Fruit fly (Drosophila melanogaster): ENCODE results near the gene CG42353.

The CG42353 gene

DNA sequence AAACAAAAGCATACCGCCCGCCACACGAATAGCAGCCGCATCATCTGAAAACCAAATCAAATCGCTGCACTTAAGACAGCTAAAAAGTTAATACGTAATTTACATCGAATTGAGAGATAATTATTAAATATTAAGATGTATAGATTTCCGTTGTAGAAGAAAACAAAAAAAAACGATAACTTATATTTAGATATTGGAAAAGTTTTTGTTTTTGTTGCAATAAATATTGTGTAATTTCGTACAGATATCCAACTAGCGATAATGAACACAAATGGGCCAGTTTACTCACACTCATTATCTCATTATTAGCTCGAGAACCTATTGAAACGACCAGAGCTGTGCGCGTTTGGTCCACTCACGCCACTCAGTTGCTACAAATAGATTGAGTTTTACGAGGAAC lies 35.9 kb upstream of the CG42353 start (continued):
- no peak for TF ChIP-seq CG9876 (GFP tag; optimal IDR thresholded peaks at IDR 0.05)
- peak; percentile 69 for TF ChIP-seq Meics (GFP tag; optimal IDR thresholded peaks at IDR 0.05)
- TF ChIP-seq aop (GFP tag; IDR thresholded peaks at IDR 0.05): no peak
- peak; percentile 20 to 60 for TF ChIP-seq dpn (GFP tag; optimal IDR thresholded peaks at IDR 0.05)
- TF ChIP-seq Doc3 (GFP tag; IDR thresholded peaks at IDR 0.05; ENCODE audit: partially characterized antibody): no peak
- TF ChIP-seq CG30403 (GFP tag; optimal IDR thresholded peaks at IDR 0.05): peak; percentile 72
- peak; percentile 22; the same call in 1 of the 2 replicates for TF ChIP-seq CG4404 (GFP tag; IDR thresholded peaks at IDR 0.05)
- TF ChIP-seq CG13624 (GFP tag; optimal IDR thresholded peaks at IDR 0.05): peak; percentile 5
- TF ChIP-seq CG1602 (GFP tag; optimal IDR thresholded peaks at IDR 0.05): peak; percentile 59
- peak; percentile 28; the same call in 1 of the 3 replicates for TF ChIP-seq Aef1 (GFP tag; IDR thresholded peaks at IDR 0.05)
- TF ChIP-seq CG3995 (GFP tag; optimal IDR thresholded peaks at IDR 0.05): no peak
- TF ChIP-seq CG31441 (GFP tag; IDR thresholded peaks at IDR 0.05): peak; percentile 84
- no peak for TF ChIP-seq CG6791 (GFP tag; IDR thresholded peaks at IDR 0.05; ENCODE audit: partially characterized antibody)
- TF ChIP-seq eve (GFP tag; optimal IDR thresholded peaks at IDR 0.05): peak in 1 of 2 experiments; percentile 90
- no peak for TF ChIP-seq hth (optimal IDR thresholded peaks at IDR 0.05)
- TF ChIP-seq CG30431 (GFP tag; optimal IDR thresholded peaks at IDR 0.05): peak; percentile 54
- TF ChIP-seq Pdp1 (GFP tag; optimal IDR thresholded peaks at IDR 0.05): peak; percentile 36 to 46
- TF ChIP-seq CG1603 (tag; optimal IDR thresholded peaks at IDR 0.05): no peak
- TF ChIP-seq Sry-β (GFP tag; optimal IDR thresholded peaks at IDR 0.05): peak; percentile 8
- TF ChIP-seq pros (GFP tag; optimal IDR thresholded peaks at IDR 0.05): no peak
- peak; percentile 10 for TF ChIP-seq CG17186 (GFP tag; optimal IDR thresholded peaks at IDR 0.05)
- TF ChIP-seq CG6683 (GFP tag; optimal IDR thresholded peaks at IDR 0.05): peak; percentile 13
- peak; percentile 63 for TF ChIP-seq lab (GFP tag; optimal IDR thresholded peaks at IDR 0.05)
- no peak for TF ChIP-seq CG11456 (GFP tag; IDR thresholded peaks at IDR 0.05)
- no peak for TF ChIP-seq mld (GFP tag; IDR thresholded peaks at IDR 0.05; ENCODE audit: partially characterized antibody)
- TF ChIP-seq H2.0 (GFP tag; IDR thresholded peaks at IDR 0.05): no peak
- TF ChIP-seq wdn (GFP tag; IDR thresholded peaks at IDR 0.05): no peak
- TF ChIP-seq gsb (GFP tag; IDR thresholded peaks at IDR 0.05): no peak
- TF ChIP-seq Tbp (GFP tag; optimal IDR thresholded peaks at IDR 0.05): no peak
- TF ChIP-seq CG9609 (GFP tag; optimal IDR thresholded peaks at IDR 0.05): no peak
- TF ChIP-seq sqz (GFP tag; optimal IDR thresholded peaks at IDR 0.05): peak; percentile 59
- peak; percentile 73 for TF ChIP-seq fd96Cb (tag; optimal IDR thresholded peaks at IDR 0.05)
- peak in 1 of 3 experiments; percentile 83 for TF ChIP-seq lola (GFP tag; optimal IDR thresholded peaks at IDR 0.05)
- TF ChIP-seq CG5180 (GFP tag; optimal IDR thresholded peaks at IDR 0.05): peak; percentile 62
- TF ChIP-seq CG3838 (GFP tag; optimal IDR thresholded peaks at IDR 0.05): no peak
- no peak for TF ChIP-seq tna (GFP tag; IDR thresholded peaks at IDR 0.05; ENCODE audit: partially characterized antibody)
- peak; percentile 30; the same call in 1 of the 2 replicates for TF ChIP-seq Ada2b (GFP tag; IDR thresholded peaks at IDR 0.05)
- no peak for TF ChIP-seq E2f2 (GFP tag; IDR thresholded peaks at IDR 0.05)
- no peak for TF ChIP-seq CG3065 (GFP tag; optimal IDR thresholded peaks at IDR 0.05)
- peak; percentile 6 for TF ChIP-seq CG12236 (GFP tag; optimal IDR thresholded peaks at IDR 0.05)
- peak; percentile 20 for TF ChIP-seq nom (GFP tag; optimal IDR thresholded peaks at IDR 0.05)
- no peak for TF ChIP-seq inv (GFP tag; IDR thresholded peaks at IDR 0.05; ENCODE audit: partially characterized antibody)
- TF ChIP-seq CG17568 (GFP tag; optimal IDR thresholded peaks at IDR 0.05): no peak
- no peak for TF ChIP-seq ato (GFP tag; IDR thresholded peaks at IDR 0.05; ENCODE audit: partially characterized antibody)
- TF ChIP-seq row (GFP tag; IDR thresholded peaks at IDR 0.05): peak; percentile 76
- peak; percentile 44 for TF ChIP-seq Chrac-16 (GFP tag; optimal IDR thresholded peaks at IDR 0.05)
- TF ChIP-seq tin (GFP tag; optimal IDR thresholded peaks at IDR 0.05): peak; percentile 37
- no peak for TF ChIP-seq shn (GFP tag; optimal IDR thresholded peaks at IDR 0.05)
- peak; percentile 88 for TF ChIP-seq nmo (GFP tag; optimal IDR thresholded peaks at IDR 0.05)
- no peak for TF ChIP-seq CG14441 (GFP tag; IDR thresholded peaks at IDR 0.05)
- TF ChIP-seq CG33213 (GFP tag; optimal IDR thresholded peaks at IDR 0.05): no peak
